Worm (Caenorhabditis elegans) whole organism, L3 larva: ENCODE measurements around the gene Y41E3.6.

ENCODE experiments used
- R02D3.7 ChIP-seq: fragments of 150-350 bp; optimal IDR thresholded peaks from 2 replicates; lab custom pipeline; 2014; ENCODE audit warnings: missing biosample characterization, missing genetic modification characterization
- aly-2 ChIP-seq: fragments of 150-350 bp; optimal IDR thresholded peaks from 2 replicates; lab custom pipeline; 2014; ENCODE audit warnings: missing biosample characterization, missing genetic modification characterization
- ama-1 ChIP-seq: fragments of 150-350 bp; optimal IDR thresholded peaks from 2 replicates; lab custom pipeline; 2018
- ceh-28 ChIP-seq: fragments of 150-350 bp; optimal IDR thresholded peaks from 2 replicates; lab custom pipeline; 2014; ENCODE audit warnings: missing biosample characterization, missing genetic modification reagents, missing genetic modification characterization
- ceh-82 ChIP-seq: fragments of 150-350 bp; optimal IDR thresholded peaks from 2 replicates; lab custom pipeline; 2014; ENCODE audit warnings: missing biosample characterization, missing genetic modification characterization
- ceh-9 ChIP-seq: sonication (generic microtip); optimal IDR thresholded peaks from 2 replicates; lab custom pipeline; 2018; ENCODE audit warnings: missing biosample characterization, missing genetic modification characterization
- daf-12 ChIP-seq: fragments of 150-350 bp; optimal IDR thresholded peaks from 2 replicates; lab custom pipeline; 2014; ENCODE audit warnings: missing biosample characterization, missing genetic modification reagents, missing genetic modification characterization
- elt-2 ChIP-seq: sonication (generic microtip); optimal IDR thresholded peaks from 2 replicates; lab custom pipeline; 2016; ENCODE audit warnings: missing genetic modification reagents, mild to moderate bottlenecking, missing genetic modification characterization, missing compliant biosample characterization
- elt-3 ChIP-seq, 3 experiments: fragments of 150-350 bp in 1 of 3; sonication (generic microtip) in 2 of 3; optimal IDR thresholded peaks; 2 replicates in 2 of 3; 4 replicates in 1 of 3; lab custom pipeline; 2014 to 2017; ENCODE audit warnings: missing biosample characterization in 3 of 3, missing genetic modification characterization in 3 of 3
- eor-1 ChIP-seq, 2 experiments: fragments of 150-350 bp; optimal IDR thresholded peaks; 2 replicates each; lab custom pipeline; 2014 to 2018; ENCODE audit warnings: missing biosample characterization in 2 of 2, missing genetic modification characterization in 2 of 2
- fkh-10 ChIP-seq: sonication (generic microtip); optimal IDR thresholded peaks from 2 replicates; lab custom pipeline; 2017; ENCODE audit warnings: missing biosample characterization, missing genetic modification reagents, missing genetic modification characterization
- fos-1 ChIP-seq: fragments of 150-350 bp; optimal IDR thresholded peaks from 2 replicates; lab custom pipeline; 2014; ENCODE audit warnings: missing biosample characterization, missing genetic modification characterization
- hmg-11 ChIP-seq: sonication (generic microtip); optimal IDR thresholded peaks from 2 replicates; lab custom pipeline; 2016; ENCODE audit warnings: missing genetic modification characterization, missing compliant biosample characterization
- lin-15B ChIP-seq: fragments of 150-350 bp; optimal IDR thresholded peaks from 2 replicates; lab custom pipeline; 2014; ENCODE audit warnings: missing biosample characterization, missing genetic modification characterization
- lsy-12 ChIP-seq: sonication (generic microtip); optimal IDR thresholded peaks from 2 replicates; lab custom pipeline; 2016; ENCODE audit warnings: mild to moderate bottlenecking, missing genetic modification characterization, missing compliant biosample characterization
- mdl-1 ChIP-seq: fragments of 150-350 bp; optimal IDR thresholded peaks from 2 replicates; lab custom pipeline; 2014; ENCODE audit warnings: missing biosample characterization, missing genetic modification characterization
- mml-1 ChIP-seq: fragments of 150-350 bp; sonication (generic microtip); optimal IDR thresholded peaks from 3 replicates; lab custom pipeline; 2014; ENCODE audit warnings: missing biosample characterization, missing genetic modification characterization
- nfya-1 ChIP-seq: sonication (generic microtip); optimal IDR thresholded peaks from 2 replicates; lab custom pipeline; 2017; ENCODE audit warnings: missing genetic modification characterization, mild to moderate bottlenecking, missing compliant biosample characterization, antibody characterized with exemption, moderate library complexity; ENCODE audit not compliant: insufficient read depth
- nhr-11 ChIP-seq: fragments of 150-350 bp; optimal IDR thresholded peaks from 2 replicates; lab custom pipeline; 2014; ENCODE audit warnings: missing biosample characterization, missing genetic modification characterization
- nhr-23 ChIP-seq: fragments of 150-350 bp; optimal IDR thresholded peaks from 2 replicates; lab custom pipeline; 2014; ENCODE audit warnings: missing biosample characterization, missing genetic modification reagents, missing genetic modification characterization
- nhr-237 ChIP-seq: fragments of 150-350 bp; optimal IDR thresholded peaks from 2 replicates; lab custom pipeline; 2014; ENCODE audit warnings: missing biosample characterization, missing genetic modification characterization
- nhr-25 ChIP-seq: sonication (generic microtip); optimal IDR thresholded peaks from 2 replicates; lab custom pipeline; 2017; ENCODE audit warnings: missing biosample characterization, missing genetic modification characterization
- nhr-76 ChIP-seq: fragments of 150-350 bp; sonication (generic microtip); optimal IDR thresholded peaks from 5 replicates; lab custom pipeline; 2014; ENCODE audit warnings: missing biosample characterization, missing genetic modification characterization
- nhr-77 ChIP-seq: fragments of 150-350 bp; optimal IDR thresholded peaks from 2 replicates; lab custom pipeline; 2014; ENCODE audit warnings: missing biosample characterization, missing genetic modification characterization
- pha-4 ChIP-seq: fragments of 150-350 bp; optimal IDR thresholded peaks from 2 replicates; lab custom pipeline; 2014; ENCODE audit warnings: missing biosample characterization, missing genetic modification reagents, missing genetic modification characterization
- sea-2 ChIP-seq: fragments of 150-350 bp; sonication (generic microtip); optimal IDR thresholded peaks from 4 replicates; lab custom pipeline; 2014; ENCODE audit warnings: missing biosample characterization, missing genetic modification reagents, missing genetic modification characterization
- skn-1 ChIP-seq: fragments of 150-350 bp; optimal IDR thresholded peaks from 2 replicates; lab custom pipeline; 2014; ENCODE audit warnings: missing biosample characterization, missing genetic modification characterization
- tbx-2 ChIP-seq: sonication (generic microtip); optimal IDR thresholded peaks from 2 replicates; lab custom pipeline; 2016; ENCODE audit warnings: mild to moderate bottlenecking, missing genetic modification characterization, missing compliant biosample characterization
- unc-39 ChIP-seq: sonication (generic microtip); optimal IDR thresholded peaks from 4 replicates; lab custom pipeline; 2017; ENCODE audit warnings: missing biosample characterization, missing genetic modification characterization
- ztf-11 ChIP-seq: fragments of 150-350 bp; optimal IDR thresholded peaks from 2 replicates; lab custom pipeline; 2014; ENCODE audit warnings: missing biosample characterization, missing genetic modification characterization

Y41E3.6 gene

DNA sequence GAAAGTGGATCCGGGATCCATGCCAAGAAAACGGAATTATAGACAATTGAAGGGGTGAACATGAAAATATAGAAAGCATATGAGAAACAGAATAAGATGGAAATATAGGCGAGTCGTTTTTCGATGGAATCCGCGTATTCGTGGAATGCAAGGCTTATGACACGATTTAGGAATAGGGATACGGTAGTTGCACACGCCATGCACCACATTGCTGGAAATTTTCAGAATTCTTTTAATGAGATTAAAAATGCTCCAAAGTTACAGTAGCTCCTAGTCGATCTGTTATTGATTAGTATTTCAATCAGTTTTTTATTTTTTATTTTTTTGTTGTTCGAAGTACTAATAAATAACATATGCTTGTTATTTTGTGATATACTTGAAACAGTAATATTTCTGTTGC is 44.5 kb downstream of the Y41E3.6 start:
- TF ChIP-seq unc-39 (tag; lab: Kevin White, UChicago) = no peak
- TF ChIP-seq mdl-1 (tag; lab: Kevin White, UChicago) = no peak
- no peak for TF ChIP-seq lin-15B (tag; lab: Kevin White, UChicago)
- no peak for TF ChIP-seq elt-3 (tag; optimal IDR thresholded peaks at IDR 0.05; lab: Kevin White, UChicago)
- TF ChIP-seq nhr-25 (tag; lab: Kevin White, UChicago) = no peak
- TF ChIP-seq nhr-237 = no peak
- TF ChIP-seq fkh-10 (GFP tag; lab: Kevin White, UChicago) = no peak
- no peak for TF ChIP-seq ceh-9 (tag; lab: Kevin White, UChicago)
- no peak for TF ChIP-seq ztf-11 (tag; lab: Kevin White, UChicago)
- no peak for TF ChIP-seq daf-12 (tag; lab: Kevin White, UChicago)
- no peak for TF ChIP-seq ama-1
- TF ChIP-seq elt-2 (tag; lab: Kevin White, UChicago) = no peak
- TF ChIP-seq eor-1 (tag; optimal IDR thresholded peaks at IDR 0.05; lab: Kevin White, UChicago) = no peak
- no peak for TF ChIP-seq ceh-28

DNA sequence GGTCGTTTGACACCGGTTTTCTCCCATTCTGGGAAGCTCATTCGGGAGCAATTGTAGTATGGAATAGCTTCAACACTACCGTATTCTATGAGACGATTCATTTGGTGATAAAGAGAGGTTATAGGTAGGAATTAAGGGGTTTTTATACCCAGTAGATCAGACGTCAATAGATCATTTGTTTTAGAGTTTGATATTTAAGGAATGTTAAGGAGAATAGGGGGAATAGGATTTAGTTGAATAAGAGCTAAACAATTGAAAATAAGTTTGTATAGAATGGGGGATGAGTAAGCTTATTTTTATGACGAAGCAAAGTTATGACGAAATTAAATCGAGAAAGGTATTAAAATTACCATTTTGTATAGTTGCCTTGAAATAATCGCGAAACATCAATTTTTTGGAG is 46.7 kb downstream of the Y41E3.6 start, which contains the start of gene srt-47:
srt-47 (minus strand) TSS at position 101 of the 400 bp plus-strand sequence.
- TF ChIP-seq sea-2 (GFP tag; lab: Kevin White, UChicago) = no peak
- TF ChIP-seq mdl-1 (tag; lab: Kevin White, UChicago) = no peak
- TF ChIP-seq nhr-237 = no peak
- TF ChIP-seq nhr-11 = no peak
- TF ChIP-seq pha-4 (tag; lab: Kevin White, UChicago) = no peak
- no peak for TF ChIP-seq eor-1 (tag; optimal IDR thresholded peaks at IDR 0.05; lab: Kevin White, UChicago)
- no peak for TF ChIP-seq elt-2 (tag; lab: Kevin White, UChicago)
- no peak for TF ChIP-seq nhr-23 (tag; lab: Kevin White, UChicago)
- no peak for TF ChIP-seq tbx-2

DNA sequence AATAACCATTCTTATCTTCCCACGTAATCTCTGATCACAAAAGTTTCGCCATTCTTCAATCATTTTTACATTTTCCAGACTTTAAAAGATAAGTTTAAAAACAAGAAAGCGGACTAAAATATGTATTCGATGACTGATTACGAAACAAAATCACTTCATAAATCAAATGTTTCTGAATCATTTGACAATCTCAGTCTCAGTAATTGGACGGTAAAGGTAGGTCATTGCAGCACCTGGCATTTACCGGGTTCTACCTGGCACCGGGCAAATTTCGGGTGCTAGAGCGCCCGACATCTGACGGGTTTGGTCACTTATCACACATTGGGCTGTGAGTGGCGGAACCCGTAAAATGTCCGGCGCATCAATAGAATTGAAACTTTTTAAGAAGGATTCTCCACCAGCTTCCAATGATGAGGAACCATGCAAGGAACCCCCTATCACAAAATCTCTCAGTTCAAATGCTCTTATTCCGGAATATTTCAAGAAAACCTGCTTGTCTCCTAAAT is 49.5 kb downstream of the Y41E3.6 start, which contains the start of gene Y41E3.19:
Y41E3.19 (plus strand) TSS at position 51 of the 506 bp plus-strand sequence.
- TF ChIP-seq nhr-237 = no peak
- TF ChIP-seq fkh-10 (GFP tag; lab: Kevin White, UChicago) = no peak
- TF ChIP-seq elt-2 (tag; lab: Kevin White, UChicago) = no peak
- TF ChIP-seq ama-1 = no peak
- no peak for TF ChIP-seq R02D3.7 (tag; lab: Kevin White, UChicago)
- no peak for TF ChIP-seq ceh-82 (tag; lab: Kevin White, UChicago)
- TF ChIP-seq mml-1 (tag; lab: Kevin White, UChicago) = no peak
- no peak for TF ChIP-seq nfya-1 (tag; lab: Kevin White, UChicago)
- TF ChIP-seq nhr-77 (tag; lab: Kevin White, UChicago) = no peak
- no peak for TF ChIP-seq lsy-12 (tag; lab: Kevin White, UChicago)
- no peak for TF ChIP-seq nhr-76 (tag; lab: Kevin White, UChicago)
- TF ChIP-seq ztf-11 (tag; lab: Kevin White, UChicago) = no peak
- TF ChIP-seq hmg-11 (tag; lab: Kevin White, UChicago) = no peak
- no peak for TF ChIP-seq aly-2 (tag; lab: Kevin White, UChicago)
- no peak for TF ChIP-seq sea-2 (GFP tag; lab: Kevin White, UChicago)
- no peak for TF ChIP-seq fos-1 (tag; lab: Kevin White, UChicago)
- no peak for TF ChIP-seq skn-1 (tag; lab: Kevin White, UChicago)
